Worm (Caenorhabditis elegans): ENCODE results near the gene Y116A8A.150.

The Y116A8A.150 gene

ce11 chrIV:16806352-16806751, 36.4 kb downstream of the Y116A8A.150 start, which contains the start of gene clec-193:
clec-193 (minus strand) TSS chrIV:16806452.
- no peak for TF ChIP-seq mdl-1 (tag; optimal IDR thresholded peaks at IDR 0.05)
- no peak for TF ChIP-seq lir-3 (tag; optimal IDR thresholded peaks at IDR 0.05)
- peak in 1 of 2 experiments; percentile 32 for TF ChIP-seq unc-62 (GFP tag; optimal IDR thresholded peaks at IDR 0.05 in 1 of 2)
- TF ChIP-seq unc-62 (tag; optimal IDR thresholded peaks at IDR 0.05), result no peak
- TF ChIP-seq T20F7.1 (GFP tag; optimal IDR thresholded peaks at IDR 0.05), result no peak

ce11 chrIV:16797265-16797826, 45.4 kb downstream of the Y116A8A.150 start:
- TF ChIP-seq snpc-1.2 (GFP tag; IDR thresholded peaks at IDR 0.05), result peak; percentile 74
